Fruit fly (Drosophila melanogaster) whole organism, embryonic: Measurements from ENCODE around the gene CG13047.

Experiments
- Asciz ChIP-seq: fragments of 200-800 bp; sonication (Bioruptor generic); optimal IDR thresholded peaks from 2 replicates; lab custom pipeline; 2017; ENCODE audit warnings: missing biosample characterization, mild to moderate bottlenecking, missing genetic modification characterization, missing genetic modification reagents
- B-H1 ChIP-seq: fragments of 200-800 bp; sonication (Bioruptor generic); IDR thresholded peaks from 3 replicates; pipeline ENCODE4 v1.3.6; 2022; ENCODE audit warnings: missing biosample characterization, missing genetic modification characterization
- BEAF-32 ChIP-seq: fragments of 200-800 bp; sonication (Bioruptor generic); optimal IDR thresholded peaks from 3 replicates; lab custom pipeline; 2017; ENCODE audit warnings: missing biosample characterization, missing genetic modification characterization, mild to moderate bottlenecking, moderate library complexity, missing genetic modification reagents
- Blimp-1 ChIP-seq: fragments of 200-800 bp; sonication (Bioruptor generic); optimal IDR thresholded peaks from 3 replicates; lab custom pipeline; 2018; ENCODE audit warnings: missing biosample characterization, missing genetic modification characterization, mild to moderate bottlenecking, moderate library complexity, missing genetic modification reagents
- C15 ChIP-seq: fragments of 200-800 bp; sonication (Bioruptor generic); IDR thresholded peaks from 3 replicates; pipeline ENCODE4 v1.3.6; 2022; ENCODE audit warnings: missing biosample characterization, missing genetic modification characterization
- CG11504 ChIP-seq: fragments of 200-800 bp; sonication (Bioruptor generic); optimal IDR thresholded peaks from 3 replicates; lab custom pipeline; 2019; ENCODE audit warnings: missing biosample characterization, mild to moderate bottlenecking, missing genetic modification characterization, moderate library complexity
- CG12744 ChIP-seq: fragments of 200-800 bp; sonication (Bioruptor generic); optimal IDR thresholded peaks from 2 replicates; lab custom pipeline; 2016; ENCODE audit warnings: missing biosample characterization, missing genetic modification characterization
- CG12769 ChIP-seq: fragments of 200-800 bp; sonication (Bioruptor generic); optimal IDR thresholded peaks from 2 replicates; lab custom pipeline; 2019; ENCODE audit warnings: missing biosample characterization, mild to moderate bottlenecking, missing genetic modification characterization, moderate library complexity
- CG13424 ChIP-seq: fragments of 200-800 bp; sonication (Bioruptor generic); optimal IDR thresholded peaks from 2 replicates; lab custom pipeline; 2019; ENCODE audit warnings: missing biosample characterization, mild to moderate bottlenecking, missing genetic modification characterization, moderate library complexity
- CG15269 ChIP-seq: fragments of 200-800 bp; sonication (Bioruptor generic); optimal IDR thresholded peaks from 2 replicates; lab custom pipeline; 2018; ENCODE audit warnings: missing biosample characterization, mild to moderate bottlenecking, missing genetic modification characterization, moderate library complexity
- CG15514 ChIP-seq: fragments of 200-800 bp; sonication (Bioruptor generic); optimal IDR thresholded peaks from 3 replicates; lab custom pipeline; 2017; ENCODE audit warnings: missing biosample characterization, missing genetic modification characterization, mild to moderate bottlenecking, moderate library complexity, missing genetic modification reagents
- CG17359 ChIP-seq: fragments of 200-800 bp; sonication (Bioruptor generic); optimal IDR thresholded peaks from 3 replicates; lab custom pipeline; 2018; ENCODE audit warnings: missing biosample characterization, mild to moderate bottlenecking, missing genetic modification characterization, moderate library complexity
- CG2202 ChIP-seq: fragments of 200-800 bp; sonication (Bioruptor generic); optimal IDR thresholded peaks from 2 replicates; lab custom pipeline; 2018; ENCODE audit warnings: missing biosample characterization, mild to moderate bottlenecking, missing genetic modification characterization
- CG2678 ChIP-seq: fragments of 200-800 bp; sonication (Bioruptor generic); optimal IDR thresholded peaks from 3 replicates; lab custom pipeline; 2019; ENCODE audit warnings: missing biosample characterization, mild to moderate bottlenecking, missing genetic modification characterization, moderate library complexity
- CG2712 ChIP-seq: fragments of 200-800 bp; optimal IDR thresholded peaks from 3 replicates; lab custom pipeline; 2019; ENCODE audit warnings: missing biosample characterization, mild to moderate bottlenecking, missing genetic modification characterization, moderate library complexity
- CG43689 ChIP-seq: fragments of 200-800 bp; sonication (Bioruptor generic); IDR thresholded peaks from 2 replicates; pipeline ENCODE4 v1.3.6; 2022; ENCODE audit warnings: missing biosample characterization, missing genetic modification characterization
- CG6654 ChIP-seq: fragments of 200-800 bp; sonication (Bioruptor generic); optimal IDR thresholded peaks from 2 replicates; lab custom pipeline; 2017; ENCODE audit warnings: missing biosample characterization, mild to moderate bottlenecking, missing genetic modification characterization
- CG7839 ChIP-seq: fragments of 200-800 bp; sonication (Bioruptor generic); optimal IDR thresholded peaks from 3 replicates; lab custom pipeline; 2018; ENCODE audit warnings: missing biosample characterization, mild to moderate bottlenecking, missing genetic modification characterization, moderate library complexity
- CG7963 ChIP-seq: fragments of 200-800 bp; sonication (Bioruptor generic); IDR thresholded peaks from 3 replicates; pipeline ENCODE4 v1.3.6; 2022; ENCODE audit warnings: missing biosample characterization, missing genetic modification characterization; ENCODE audit not compliant: partially characterized antibody
- CHES-1-like ChIP-seq: fragments of 200-800 bp; sonication (Bioruptor generic); optimal IDR thresholded peaks from 2 replicates; lab custom pipeline; 2016; ENCODE audit warnings: missing biosample characterization, missing genetic modification characterization
- CoRest ChIP-seq: fragments of 200-800 bp; sonication (Bioruptor generic); optimal IDR thresholded peaks from 3 replicates; lab custom pipeline; 2018; ENCODE audit warnings: missing biosample characterization, mild to moderate bottlenecking, missing genetic modification characterization, moderate library complexity
- Dad ChIP-seq: fragments of 200-800 bp; sonication (Bioruptor generic); optimal IDR thresholded peaks from 3 replicates; lab custom pipeline; 2016; ENCODE audit warnings: missing biosample characterization, missing genetic modification characterization
- Ets65A ChIP-seq: fragments of 200-800 bp; sonication (Bioruptor generic); peaks from one replicate; lab custom pipeline; 2016; ENCODE audit warnings: missing biosample characterization, missing genetic modification characterization
- Hr51 ChIP-seq, 2 experiments: fragments of 200-800 bp; sonication (Bioruptor generic); optimal IDR thresholded peaks; 2 replicates in 1 of 2; 3 replicates in 1 of 2; lab custom pipeline; 2016 to 2018; ENCODE audit warnings: missing biosample characterization in 2 of 2, missing genetic modification characterization in 2 of 2, mild to moderate bottlenecking in 1 of 2, moderate library complexity in 1 of 2
- Nf-YB ChIP-seq: fragments of 200-800 bp; sonication (Bioruptor generic); optimal IDR thresholded peaks from 3 replicates; lab custom pipeline; 2019; ENCODE audit warnings: missing biosample characterization, mild to moderate bottlenecking, missing genetic modification characterization, moderate library complexity
- Oli ChIP-seq: fragments of 200-800 bp; sonication (Bioruptor generic); optimal IDR thresholded peaks from 2 replicates; lab custom pipeline; 2018; ENCODE audit warnings: missing biosample characterization, mild to moderate bottlenecking, missing genetic modification characterization, moderate library complexity
- Poxn ChIP-seq: fragments of 200-800 bp; sonication (Bioruptor generic); IDR thresholded peaks from 2 replicates; pipeline ENCODE4 v1.3.6; 2022; ENCODE audit warnings: missing biosample characterization, missing genetic modification characterization
- Sox102F ChIP-seq: fragments of 200-800 bp; sonication (Bioruptor generic); optimal IDR thresholded peaks from 2 replicates; lab custom pipeline; 2018; ENCODE audit warnings: missing biosample characterization, mild to moderate bottlenecking, missing genetic modification characterization, moderate library complexity
- aop ChIP-seq: fragments of 200-800 bp; sonication (Bioruptor generic); IDR thresholded peaks from 2 replicates; pipeline ENCODE4 v1.3.6; 2022; ENCODE audit warnings: missing biosample characterization, missing genetic modification characterization
- bbx ChIP-seq: fragments of 200-800 bp; sonication (Bioruptor generic); IDR thresholded peaks from 2 replicates; pipeline ENCODE4 v1.3.6; 2022; ENCODE audit warnings: missing biosample characterization, missing genetic modification characterization; ENCODE audit not compliant: partially characterized antibody
- chinmo ChIP-seq: fragments of 200-800 bp; sonication (Bioruptor generic); IDR thresholded peaks from 4 replicates; pipeline ENCODE4 v1.3.6; 2022; ENCODE audit warnings: missing biosample characterization, missing genetic modification characterization; ENCODE audit not compliant: partially characterized antibody
- ci ChIP-seq: fragments of 200-800 bp; sonication (Bioruptor generic); IDR thresholded peaks from 3 replicates; pipeline ENCODE4 v1.3.6; 2022; ENCODE audit warnings: missing biosample characterization, missing genetic modification characterization
- dm ChIP-seq: fragments of 200-800 bp; sonication (Bioruptor generic); optimal IDR thresholded peaks from 3 replicates; lab custom pipeline; 2016; ENCODE audit warnings: missing biosample characterization, missing genetic modification characterization
- dmrt99B ChIP-seq: fragments of 200-800 bp; sonication (Bioruptor generic); optimal IDR thresholded peaks from 2 replicates; lab custom pipeline; 2018; ENCODE audit warnings: missing biosample characterization, mild to moderate bottlenecking, missing genetic modification characterization, moderate library complexity
- eve ChIP-seq, 2 experiments: fragments of >200 bp; optimal IDR thresholded peaks; 2 replicates each; lab custom pipeline; 2017; ENCODE audit warnings: missing biosample characterization in 2 of 2, missing genetic modification characterization in 2 of 2
- gem ChIP-seq: fragments of 200-800 bp; sonication (Bioruptor generic); optimal IDR thresholded peaks from 2 replicates; lab custom pipeline; 2019; ENCODE audit warnings: missing biosample characterization, mild to moderate bottlenecking, missing genetic modification characterization, moderate library complexity
- jing ChIP-seq: fragments of 200-800 bp; sonication (Bioruptor generic); optimal IDR thresholded peaks from 2 replicates; lab custom pipeline; 2018; ENCODE audit warnings: missing biosample characterization, mild to moderate bottlenecking, missing genetic modification characterization
- lola ChIP-seq, 3 experiments: fragments of >200 bp in 2 of 3; fragments of 200-800 bp in 1 of 3; sonication (Bioruptor generic) in 1 of 3; optimal IDR thresholded peaks; 2 replicates each; lab custom pipeline; 2017 to 2019; ENCODE audit warnings: missing biosample characterization in 3 of 3, missing genetic modification characterization in 3 of 3, mild to moderate bottlenecking in 1 of 3, moderate library complexity in 1 of 3
- nmo ChIP-seq: fragments of 200-800 bp; sonication (Bioruptor generic); optimal IDR thresholded peaks from 2 replicates; lab custom pipeline; 2018; ENCODE audit warnings: missing biosample characterization, mild to moderate bottlenecking, missing genetic modification characterization, moderate library complexity
- phol ChIP-seq: fragments of 200-800 bp; sonication (Bioruptor generic); optimal IDR thresholded peaks from 3 replicates; lab custom pipeline; 2018; ENCODE audit warnings: missing biosample characterization, mild to moderate bottlenecking, missing genetic modification characterization, moderate library complexity
- rib ChIP-seq: fragments of 200-800 bp; sonication (Bioruptor generic); IDR thresholded peaks from 2 replicates; pipeline ENCODE4 v1.3.6; 2022; ENCODE audit warnings: missing biosample characterization, missing genetic modification characterization
- row ChIP-seq: fragments of 200-800 bp; sonication (Bioruptor generic); IDR thresholded peaks from 3 replicates; pipeline ENCODE4 v1.3.6; 2022; ENCODE audit warnings: missing biosample characterization, missing genetic modification characterization
- tgo ChIP-seq: fragments of 200-800 bp; sonication (Bioruptor generic); IDR thresholded peaks from 3 replicates; pipeline ENCODE4 v1.3.6; 2022; ENCODE audit warnings: missing biosample characterization, missing genetic modification characterization
- trem ChIP-seq: fragments of 200-800 bp; optimal IDR thresholded peaks from 3 replicates; lab custom pipeline; 2019; ENCODE audit warnings: missing biosample characterization, mild to moderate bottlenecking, missing genetic modification characterization, moderate library complexity
- unc-4 ChIP-seq: fragments of 200-800 bp; sonication (Bioruptor generic); IDR thresholded peaks from 2 replicates; pipeline ENCODE4 v1.3.6; 2022; ENCODE audit warnings: missing biosample characterization, missing genetic modification characterization; ENCODE audit not compliant: partially characterized antibody
- unpg ChIP-seq: fragments of 200-800 bp; sonication (Bioruptor generic); optimal IDR thresholded peaks from 3 replicates; lab custom pipeline; 2018; ENCODE audit warnings: missing biosample characterization, mild to moderate bottlenecking, missing genetic modification characterization, moderate library complexity
- wek ChIP-seq: fragments of 200-800 bp; sonication (Bioruptor generic); optimal IDR thresholded peaks from 3 replicates; lab custom pipeline; 2018; ENCODE audit warnings: missing biosample characterization, mild to moderate bottlenecking, missing genetic modification characterization, moderate library complexity
- zen2 ChIP-seq: fragments of 200-800 bp; sonication (Bioruptor generic); IDR thresholded peaks from 3 replicates; pipeline ENCODE4 v1.3.6; 2022; ENCODE audit warnings: missing biosample characterization, missing genetic modification characterization; ENCODE audit not compliant: partially characterized antibody

The CG13047 gene

DNA sequence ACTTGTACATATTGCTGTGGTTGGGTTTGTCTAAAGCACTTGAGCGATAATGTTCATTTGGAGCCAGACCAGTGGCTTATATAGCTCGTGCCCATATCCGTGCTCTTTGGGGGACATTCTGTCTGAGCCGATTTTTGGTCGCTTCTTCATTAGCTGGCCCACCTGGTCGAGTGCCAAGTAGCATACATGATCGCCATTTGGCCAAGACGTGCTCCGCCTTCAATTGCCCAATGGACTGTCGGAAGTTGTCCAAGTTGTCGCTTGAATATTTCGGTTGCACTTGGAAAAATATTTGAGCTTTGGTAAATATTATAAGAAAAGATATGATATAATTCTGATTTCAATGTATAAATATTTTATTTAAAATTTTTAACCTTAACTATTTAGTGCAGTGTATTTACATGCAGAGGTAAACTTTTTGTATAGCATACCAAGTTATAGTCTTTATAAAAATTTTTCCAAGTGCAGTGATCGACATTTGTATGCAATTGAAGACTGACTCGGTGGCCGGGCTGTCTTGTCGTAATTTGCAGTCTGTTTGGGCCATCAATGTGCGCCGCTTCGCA is at the start of gene CG13047:
CG13047 (minus strand) TSS at position 51 of the 566 bp plus-strand sequence.
- TF ChIP-seq wek (GFP tag; lab: Kevin White, UChicago), result no peak
- peak; percentile 11 for TF ChIP-seq CG2712 (tag; lab: Kevin White, UChicago)
- peak; percentile 5 for TF ChIP-seq CG17359
- TF ChIP-seq unpg, result peak; percentile 2
- no peak for TF ChIP-seq Nf-YB
- peak; percentile 29 for TF ChIP-seq gem (tag; lab: Kevin White, UChicago)
- TF ChIP-seq CG2202, result no peak
- peak; percentile 15 for TF ChIP-seq Oli (tag; lab: Kevin White, UChicago)
- TF ChIP-seq Dad, result no peak
- no peak for TF ChIP-seq CHES-1-like (GFP tag; lab: Kevin White, UChicago)
- TF ChIP-seq CG13424, result peak; percentile 24
- TF ChIP-seq chinmo (GFP tag; lab: Robert Waterston, UW), result 0 out of 4 replicates have a peak, but pooled peaks have one; percentile 24
- no peak for TF ChIP-seq zen2 (GFP tag; lab: Robert Waterston, UW)
- TF ChIP-seq eve (GFP tag; optimal IDR thresholded peaks at IDR 0.05; lab: Kevin White, UChicago), result no peak
- TF ChIP-seq Sox102F (GFP tag; lab: Kevin White, UChicago), result peak; percentile 36
- TF ChIP-seq phol (tag; lab: Kevin White, UChicago), result peak; percentile 22
- TF ChIP-seq row (GFP tag; lab: Robert Waterston, UW), result 0 out of 3 replicates have a peak, but pooled peaks have one; percentile 11
- peak; percentile 55 for TF ChIP-seq CG11504 (tag; lab: Kevin White, UChicago)
- peak; percentile 9 for TF ChIP-seq nmo (GFP tag; lab: Kevin White, UChicago)
- TF ChIP-seq CG2678 (tag; lab: Kevin White, UChicago), result peak; percentile 36
- 0 out of 3 replicates have a peak, but pooled peaks have one; percentile 21 for TF ChIP-seq tgo (GFP tag; lab: Robert Waterston, UW)
- peak in 1 of 2 experiments; percentile 54 for TF ChIP-seq Hr51 (GFP tag; optimal IDR thresholded peaks at IDR 0.05; lab: Kevin White, UChicago)
- TF ChIP-seq C15 (GFP tag; lab: Robert Waterston, UW), result no peak
- TF ChIP-seq CG7839 (tag; lab: Kevin White, UChicago), result peak; percentile 25
- TF ChIP-seq dmrt99B (tag; lab: Kevin White, UChicago), result peak; percentile 44
- TF ChIP-seq BEAF-32 (GFP tag; lab: Kevin White, UChicago), result no peak
- TF ChIP-seq CoRest, result no peak
- peak; percentile 28 for TF ChIP-seq CG15269 (tag; lab: Kevin White, UChicago)
- peak; percentile 7 for TF ChIP-seq Blimp-1 (GFP tag; lab: Kevin White, UChicago)

DNA sequence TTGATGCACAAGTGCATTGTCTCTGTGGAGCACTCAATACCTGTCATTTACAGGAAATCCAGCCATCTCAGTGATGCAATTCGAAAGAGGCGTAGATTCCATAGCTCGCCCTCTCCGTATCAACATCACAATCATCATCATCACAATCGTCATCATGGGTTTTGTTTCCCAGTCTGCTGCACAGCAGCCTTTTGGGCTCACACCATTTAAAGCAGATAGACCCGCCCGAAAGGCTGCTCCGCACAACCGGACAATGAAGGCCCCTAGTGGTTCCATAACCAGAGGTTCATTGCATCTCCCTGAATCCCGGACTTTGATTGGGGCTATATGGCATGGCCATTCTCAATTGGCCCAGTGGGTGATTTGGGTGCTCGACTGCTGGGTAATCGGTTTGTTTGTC is 49.7 kb upstream of the CG13047 start:
- TF ChIP-seq CG7963 (GFP tag; lab: Robert Waterston, UW) (no peak), CG43689 (GFP tag; lab: Robert Waterston, UW) (no peak), rib (GFP tag; lab: Robert Waterston, UW) (no peak), CG6654 (GFP tag; lab: Kevin White, UChicago) (no peak), unc-4 (GFP tag; lab: Robert Waterston, UW) (no peak), ci (GFP tag; lab: Robert Waterston, UW) (peak; percentile 58; the same call in 1 of the 3 replicates), CG12769 (peak; percentile 46), dm (GFP tag; lab: Kevin White, UChicago) (no peak), jing (no peak), trem (no peak), aop (GFP tag; lab: Robert Waterston, UW) (no peak), B-H1 (no peak), Asciz (no peak), Poxn (GFP tag; lab: Robert Waterston, UW) (no peak), lola (GFP tag; optimal IDR thresholded peaks at IDR 0.05; lab: Kevin White, UChicago) (peak in 1 of 3 experiments; percentile 53), CG12744 (GFP tag; lab: Kevin White, UChicago) (no peak), CG15514 (GFP tag; lab: Kevin White, UChicago) (peak; percentile 96), Ets65A (GFP tag; lab: Kevin White, UChicago) (no peak), bbx (GFP tag; lab: Robert Waterston, UW) (peak; percentile 38; the same call in 1 of the 2 replicates)
